Worm (Caenorhabditis elegans): ENCODE results near the gene tbc-7.

tbc-7 gene

ce11 chrX:5106942-5107341 lies 27.1 kb upstream of the tbc-7 start, which contains the start of gene C42D8.9:
TSS of gene C42D8.9 (minus strand) at chrX:5107042.
- TF ChIP-seq pha-4 (tag; optimal IDR thresholded peaks at IDR 0.05) = no peak
- no peak for TF ChIP-seq ceh-79 (tag; optimal IDR thresholded peaks at IDR 0.05)
- TF ChIP-seq somi-1 (GFP tag; optimal IDR thresholded peaks at IDR 0.05) = no peak
- TF ChIP-seq lin-26 (GFP tag; IDR thresholded peaks at IDR 0.05) = no peak
- no peak for TF ChIP-seq ccch-3 (GFP tag; optimal IDR thresholded peaks at IDR 0.05)
- no peak for TF ChIP-seq egl-44 (GFP tag; IDR thresholded peaks at IDR 0.05)
- no peak for TF ChIP-seq athp-1 (tag; optimal IDR thresholded peaks at IDR 0.05)
- no peak for TF ChIP-seq F55B11.4 (tag; optimal IDR thresholded peaks at IDR 0.05; ENCODE audit: borderline replicate concordance, insufficient read depth)
- no peak for TF ChIP-seq zfh-2 (GFP tag; conservative IDR thresholded peaks at IDR 0.05)
- no peak for TF ChIP-seq madf-6 (GFP tag; IDR thresholded peaks at IDR 0.05)
- TF ChIP-seq attf-3 (GFP tag; conservative IDR thresholded peaks at IDR 0.05) = no peak

- TF ChIP-seq D2030.7 (GFP tag; IDR thresholded peaks at IDR 0.05) = no peak
- TF ChIP-seq nhr-80 (tag; optimal IDR thresholded peaks at IDR 0.05) = peak; percentile 64
Observed at ce11 chrX:5109130-5109529, 24.9 kb upstream of the tbc-7 start, which contains the start of gene C42D8.1. TSS of gene C42D8.1 (plus strand) at chrX:5109506.

ce11 chrX:5111894-5112293 lies 22.2 kb upstream of the tbc-7 start:
- TF ChIP-seq C06A6.2 (GFP tag; conservative IDR thresholded peaks at IDR 0.05) (no peak), F39B2.1 (GFP tag; IDR thresholded peaks at IDR 0.05) (no peak)

ce11 chrX:5115511-5115910 lies 18.6 kb upstream of the tbc-7 start:
- no peak for TF ChIP-seq hsf-1 (GFP tag; IDR thresholded peaks at IDR 0.05)
- no peak for TF ChIP-seq egl-18 (GFP tag; IDR thresholded peaks at IDR 0.05)
- no peak for TF ChIP-seq F37B4.10 (GFP tag; IDR thresholded peaks at IDR 0.05)
- no peak for TF ChIP-seq lin-26 (GFP tag; IDR thresholded peaks at IDR 0.05)
- TF ChIP-seq ets-4 (GFP tag; optimal IDR thresholded peaks at IDR 0.05) = no peak

ce11 chrX:5116180-5116579 lies 17.9 kb upstream of the tbc-7 start:
- no peak for TF ChIP-seq ceh-40 (GFP tag; IDR thresholded peaks at IDR 0.05)
- TF ChIP-seq ekl-4 (GFP tag; IDR thresholded peaks at IDR 0.05) = no peak
- no peak for TF ChIP-seq ceh-100 (GFP tag; IDR thresholded peaks at IDR 0.05)
- TF ChIP-seq madf-3 (GFP tag; IDR thresholded peaks at IDR 0.05) = 0 out of 2 replicates have a peak, but pooled peaks have one; percentile 71
- no peak for TF ChIP-seq sptf-2 (GFP tag; optimal IDR thresholded peaks at IDR 0.05)
- no peak for TF ChIP-seq lin-35 (GFP tag; optimal IDR thresholded peaks at IDR 0.05)
- TF ChIP-seq hsf-1 (GFP tag; IDR thresholded peaks at IDR 0.05) = no peak
- TF ChIP-seq ets-4 (GFP tag; optimal IDR thresholded peaks at IDR 0.05) = peak; percentile 50
- TF ChIP-seq madf-10 (tag; optimal IDR thresholded peaks at IDR 0.05) = no peak
- no peak for TF ChIP-seq pha-4 (tag; optimal IDR thresholded peaks at IDR 0.05)
- TF ChIP-seq Y95B8A.8 (GFP tag; IDR thresholded peaks at IDR 0.05) = no peak
- peak; percentile 55 for TF ChIP-seq ceh-27 (GFP tag; optimal IDR thresholded peaks at IDR 0.05)
- no peak for TF ChIP-seq unc-130 (GFP tag; optimal IDR thresholded peaks at IDR 0.05)

- TF ChIP-seq cebp-1 (GFP tag; IDR thresholded peaks at IDR 0.05) (no peak), cebp-1 (tag; optimal IDR thresholded peaks at IDR 0.05) (peak; percentile 57), egl-44 (GFP tag; IDR thresholded peaks at IDR 0.05) (no peak)
Observed at ce11 chrX:5116816-5117459, 17.1 kb upstream of the tbc-7 start, which contains the start of gene apl-1. TSS of gene apl-1 (minus strand) at chrX:5116866.

All from whole organism, young adult.